Worm (Caenorhabditis elegans) whole organism, early embryonic: ENCODE results near the gene C53B7.6.

ENCODE experiments used
- B0310.2 ChIP-seq: sonication (generic microtip); optimal IDR thresholded peaks from 2 replicates; lab custom pipeline; 2016; ENCODE audit warnings: mild to moderate bottlenecking, missing genetic modification characterization, missing compliant biosample characterization
- F13C5.2 ChIP-seq: sonication (generic microtip); optimal IDR thresholded peaks from 2 replicates; lab custom pipeline; 2017; ENCODE audit warnings: mild to moderate bottlenecking, missing genetic modification characterization, inconsistent platforms, missing compliant biosample characterization
- ama-1 ChIP-seq: fragments of 150-350 bp; optimal IDR thresholded peaks from 2 replicates; lab custom pipeline; 2014
- ceh-13 ChIP-seq: fragments of 200-800 bp; sonication (Bioruptor generic); optimal IDR thresholded peaks from 2 replicates; lab custom pipeline; 2018; ENCODE audit warnings: mild to moderate bottlenecking, missing genetic modification characterization, missing compliant biosample characterization
- ets-7 ChIP-seq: sonication (generic microtip); optimal IDR thresholded peaks from 2 replicates; lab custom pipeline; 2016; ENCODE audit warnings: missing genotype, missing genetic modification characterization, missing compliant biosample characterization
- flt-1 ChIP-seq: fragments of 200-800 bp; sonication (Bioruptor generic); IDR thresholded peaks from 2 replicates; pipeline ENCODE4 v1.3.6; 2022; ENCODE audit warnings: missing genetic modification characterization, missing compliant biosample characterization
- hmbx-1 ChIP-seq: sonication (generic microtip); optimal IDR thresholded peaks from 2 replicates; lab custom pipeline; 2016; ENCODE audit warnings: mild to moderate bottlenecking, missing genetic modification characterization, missing compliant biosample characterization
- hmg-4 ChIP-seq: fragments of 200-800 bp; sonication (Bioruptor generic); optimal IDR thresholded peaks from 2 replicates; lab custom pipeline; 2018; ENCODE audit warnings: mild to moderate bottlenecking, missing genetic modification characterization, missing compliant biosample characterization
- hnd-1 ChIP-seq: sonication (generic microtip); optimal IDR thresholded peaks from 2 replicates; lab custom pipeline; 2016; ENCODE audit warnings: missing genetic modification characterization, missing compliant biosample characterization
- scrt-1 ChIP-seq: fragments of 200-800 bp; sonication (Bioruptor generic); IDR thresholded peaks from 2 replicates; pipeline ENCODE4 v1.3.6; 2022; ENCODE audit warnings: missing genetic modification characterization, missing compliant biosample characterization
- tbx-11 ChIP-seq: fragments of 200-800 bp; sonication (Bioruptor generic); IDR thresholded peaks from 2 replicates; pipeline ENCODE4 v1.3.6; 2022; ENCODE audit warnings: missing genetic modification characterization, missing compliant biosample characterization
- tbx-37 ChIP-seq: fragments of 200-800 bp; sonication (Bioruptor generic); conservative IDR thresholded peaks from 2 replicates; pipeline ENCODE4 v1.3.6; 2022; ENCODE audit warnings: missing genetic modification reagents, missing genetic modification characterization, missing compliant biosample characterization

DNA sequence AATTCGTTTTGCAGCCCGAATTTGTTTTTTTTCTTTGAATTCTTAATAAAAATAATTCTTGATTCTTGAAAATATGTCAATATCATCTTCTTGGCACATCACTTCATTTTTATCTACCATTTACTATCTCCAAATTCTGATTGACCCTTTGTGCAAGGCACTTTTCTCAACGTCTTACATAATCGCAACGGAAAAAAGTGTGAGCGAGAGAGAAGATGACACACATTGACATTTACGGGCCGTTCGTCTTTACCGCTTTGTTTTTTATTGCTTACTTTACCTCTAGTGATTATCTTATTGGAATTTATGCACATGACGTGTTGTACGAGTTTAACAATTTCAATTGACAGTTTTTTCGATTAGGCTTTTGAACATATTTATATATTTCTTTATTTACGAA, 20.0 kb downstream of the C53B7.6 start:
- TF ChIP-seq ama-1 (lab: Kevin White, UChicago) = no peak
- TF ChIP-seq hnd-1 = no peak
- TF ChIP-seq tbx-11 (GFP tag; lab: Robert Waterston, UW) = no peak
- no peak for TF ChIP-seq scrt-1 (GFP tag; lab: Robert Waterston, UW)
- TF ChIP-seq hmbx-1 (tag; lab: Kevin White, UChicago) = no peak
- TF ChIP-seq B0310.2 (tag; lab: Kevin White, UChicago) = no peak
- no peak for TF ChIP-seq flt-1 (GFP tag; lab: Robert Waterston, UW)
- TF ChIP-seq ets-7 (tag; lab: Kevin White, UChicago) = no peak
- TF ChIP-seq tbx-37 = no peak
- TF ChIP-seq ceh-13 (GFP tag; lab: Kevin White, UChicago) = no peak
- TF ChIP-seq hmg-4 (GFP tag; lab: Kevin White, UChicago) = no peak
- no peak for TF ChIP-seq F13C5.2
